Fruit fly (Drosophila melanogaster): ENCODE results near the gene kra.
A peak's percentile ranks its signal among the peaks of the same experiment; 100 is the strongest.

dm6 chr3R:5547464-5547943 lies 53.4 kb downstream of the kra start, which contains the start of gene CG2519:
- TF ChIP-seq pdm3 (GFP tag; optimal IDR thresholded peaks at IDR 0.05) (no peak), CG6276 (GFP tag; optimal IDR thresholded peaks at IDR 0.05) (no peak), CG8632 (GFP tag; optimal IDR thresholded peaks at IDR 0.05) (no peak), CG11294 (GFP tag; IDR thresholded peaks at IDR 0.05) (0 out of 2 replicates have a peak, but pooled peaks have one; percentile 7), CG6792 (GFP tag; optimal IDR thresholded peaks at IDR 0.05) (peak; percentile 18), Eip75B (GFP tag; optimal IDR thresholded peaks at IDR 0.05) (no peak), Hr38 (GFP tag; optimal IDR thresholded peaks at IDR 0.05) (no peak), Sox15 (GFP tag; optimal IDR thresholded peaks at IDR 0.05) (no peak), acj6 (GFP tag; optimal IDR thresholded peaks at IDR 0.05) (no peak)

Data from whole organism, prepupa.